Fruit fly (Drosophila melanogaster): ENCODE results near the gene CG1971.

CG1971 gene

dm6 chr3R:31767528-31767927, 37.7 kb upstream of the CG1971 start (continued):
- TF ChIP-seq Eip75B (GFP tag; optimal IDR thresholded peaks at IDR 0.05) (no peak), CG4318 (GFP tag; optimal IDR thresholded peaks at IDR 0.05) (peak; percentile 57), Eip78C (GFP tag) (peak; percentile 92), CG6163 (GFP tag; IDR thresholded peaks at IDR 0.05) (no peak), CG10669 (GFP tag; optimal IDR thresholded peaks at IDR 0.05) (peak; percentile 41), CG16779 (tag; optimal IDR thresholded peaks at IDR 0.05) (peak; percentile 28), CG7368 (GFP tag; optimal IDR thresholded peaks at IDR 0.05) (peak; percentile 23)

- peak in 1 of 2 experiments; percentile 35 for TF ChIP-seq salr (GFP tag; optimal IDR thresholded peaks at IDR 0.05)
- TF ChIP-seq fd59A (GFP tag; optimal IDR thresholded peaks at IDR 0.05): no peak
- TF ChIP-seq CG31627 (GFP tag; optimal IDR thresholded peaks at IDR 0.05): no peak
- TF ChIP-seq CG8632 (GFP tag; optimal IDR thresholded peaks at IDR 0.05): no peak
- TF ChIP-seq CG32006 (GFP tag; optimal IDR thresholded peaks at IDR 0.05): peak; percentile 87
- peak; percentile 68 for TF ChIP-seq CG10631 (GFP tag; optimal IDR thresholded peaks at IDR 0.05)
- TF ChIP-seq CG11294 (GFP tag; IDR thresholded peaks at IDR 0.05): peak; percentile 28; the same call in 1 of the 2 replicates
- peak; percentile 84 for TF ChIP-seq Lpt (GFP tag; optimal IDR thresholded peaks at IDR 0.05)
- no peak for TF ChIP-seq CG1621 (tag; optimal IDR thresholded peaks at IDR 0.05)
- no peak for TF ChIP-seq fd85E (GFP tag; optimal IDR thresholded peaks at IDR 0.05)
- TF ChIP-seq topi (GFP tag; optimal IDR thresholded peaks at IDR 0.05): peak; percentile 16
- peak; percentile 12 for TF ChIP-seq spab (GFP tag; optimal IDR thresholded peaks at IDR 0.05)
- TF ChIP-seq vri (GFP tag; optimal IDR thresholded peaks at IDR 0.05): no peak
- TF ChIP-seq Ets96B (tag; optimal IDR thresholded peaks at IDR 0.05): peak; percentile 56
- TF ChIP-seq Met (GFP tag; optimal IDR thresholded peaks at IDR 0.05): no peak
- TF ChIP-seq dsx (GFP tag; optimal IDR thresholded peaks at IDR 0.05; ENCODE audit: poor library complexity, severe bottlenecking): no peak
- TF ChIP-seq CG8119 (GFP tag; IDR thresholded peaks at IDR 0.05): peak; percentile 86
- TF ChIP-seq Ets21C (GFP tag; optimal IDR thresholded peaks at IDR 0.05): no peak
- TF ChIP-seq CG6854 (GFP tag; optimal IDR thresholded peaks at IDR 0.05): no peak
- TF ChIP-seq ss (GFP tag; optimal IDR thresholded peaks at IDR 0.05): peak in 1 of 2 experiments; percentile 6
- peak; percentile 38 for TF ChIP-seq svp (GFP tag)
- TF ChIP-seq eg (GFP tag; IDR thresholded peaks at IDR 0.05): peak; percentile 88
- peak; percentile 50 for TF ChIP-seq CG16779 (tag; optimal IDR thresholded peaks at IDR 0.05)
- TF ChIP-seq fkh (GFP tag; optimal IDR thresholded peaks at IDR 0.05): no peak
- TF ChIP-seq CG6276 (GFP tag; optimal IDR thresholded peaks at IDR 0.05): peak; percentile 83
- peak; percentile 88 for TF ChIP-seq CG15336 (GFP tag; IDR thresholded peaks at IDR 0.05)
- TF ChIP-seq acj6 (GFP tag; optimal IDR thresholded peaks at IDR 0.05): peak; percentile 32
- no peak for TF ChIP-seq CG8319 (GFP tag; optimal IDR thresholded peaks at IDR 0.05)
- TF ChIP-seq cyc (GFP tag; optimal IDR thresholded peaks at IDR 0.05): no peak
- peak; percentile 81 for TF ChIP-seq achi (GFP tag; optimal IDR thresholded peaks at IDR 0.05)
- no peak for TF ChIP-seq Blimp-1 (GFP tag; optimal IDR thresholded peaks at IDR 0.05)
- TF ChIP-seq esn (GFP tag; optimal IDR thresholded peaks at IDR 0.05): no peak
- TF ChIP-seq CG6163 (GFP tag; IDR thresholded peaks at IDR 0.05): peak; percentile 83
- TF ChIP-seq Hr38 (GFP tag; optimal IDR thresholded peaks at IDR 0.05): no peak
- peak; percentile 19 for TF ChIP-seq CG6808 (GFP tag; optimal IDR thresholded peaks at IDR 0.05)
- TF ChIP-seq CG7368 (GFP tag; optimal IDR thresholded peaks at IDR 0.05): peak; percentile 47
- peak; percentile 12 for TF ChIP-seq CG3032 (tag; optimal IDR thresholded peaks at IDR 0.05)
- TF ChIP-seq CG11762 (GFP tag; optimal IDR thresholded peaks at IDR 0.05; ENCODE audit: insufficient read depth): peak; percentile 62
- peak; percentile 65 for TF ChIP-seq Gug (GFP tag; IDR thresholded peaks at IDR 0.05)
- TF ChIP-seq Eip75B (GFP tag; optimal IDR thresholded peaks at IDR 0.05): peak; percentile 35
- peak; percentile 53 for TF ChIP-seq OdsH (GFP tag; optimal IDR thresholded peaks at IDR 0.05)
- TF ChIP-seq net (GFP tag; optimal IDR thresholded peaks at IDR 0.05): peak; percentile 52
- no peak for TF ChIP-seq Smox (GFP tag; optimal IDR thresholded peaks at IDR 0.05)
- no peak for TF ChIP-seq CG9139 (GFP tag; optimal IDR thresholded peaks at IDR 0.05)
- no peak for TF ChIP-seq CG11902 (GFP tag; optimal IDR thresholded peaks at IDR 0.05)
- no peak for TF ChIP-seq lz (GFP tag; optimal IDR thresholded peaks at IDR 0.05)
- no peak for TF ChIP-seq CG6792 (GFP tag; optimal IDR thresholded peaks at IDR 0.05)
Measured at dm6 chr3R:31768198-31768597, 37.1 kb upstream of the CG1971 start.
